Fruit fly (Drosophila melanogaster): ENCODE results near the gene primo-2.

Gene primo-2

DNA sequence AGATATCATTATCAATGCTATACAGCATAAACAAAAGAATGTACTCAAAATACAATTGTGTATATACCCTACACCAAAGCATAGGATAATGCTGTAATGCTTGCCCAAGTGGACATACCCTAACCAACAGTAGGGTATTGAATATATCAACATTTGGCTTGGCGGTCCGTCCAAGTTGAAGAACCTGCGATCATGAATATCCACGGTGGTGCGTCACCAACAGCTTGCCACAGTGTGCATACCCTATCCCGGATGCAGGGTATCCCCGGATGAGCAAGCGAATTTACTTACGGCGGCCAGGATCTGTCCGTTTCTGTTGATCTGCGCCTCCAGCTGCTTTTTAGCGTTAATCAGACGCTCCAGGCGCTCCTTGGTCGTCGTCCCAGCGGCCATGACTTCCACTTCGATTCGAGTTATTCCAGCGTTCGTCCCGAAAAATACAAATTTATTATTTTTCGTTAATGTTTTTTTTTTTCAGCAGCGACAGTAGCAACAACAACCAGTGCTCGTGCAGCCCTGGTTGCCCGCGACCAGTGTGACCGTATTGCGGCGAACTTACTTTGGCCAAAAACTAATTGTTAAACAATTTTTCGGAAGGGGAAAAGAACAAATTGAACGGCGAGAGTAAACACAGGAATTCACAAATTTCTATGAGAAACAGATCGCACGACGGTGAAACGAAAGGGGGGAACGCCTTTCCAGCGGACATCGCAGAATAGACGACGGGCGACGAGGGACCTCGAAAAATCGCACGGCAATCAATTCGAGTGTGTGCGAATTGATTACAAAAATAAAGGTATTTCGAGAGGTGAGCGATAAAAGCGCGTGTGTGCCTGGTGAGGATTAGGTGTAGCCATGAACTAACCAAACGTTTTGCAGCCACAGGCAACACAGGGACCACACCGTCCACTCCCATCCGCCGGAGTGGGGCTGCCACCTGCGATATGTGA, 35.2 kb downstream of the primo-2 start, which contains the start of the genes Lkb1 and CG9588 (continued):
- TF ChIP-seq CG4424 (GFP tag; optimal IDR thresholded peaks at IDR 0.05) (no peak), CG10654 (GFP tag; optimal IDR thresholded peaks at IDR 0.05) (peak; percentile 5), CG3726 (GFP tag; IDR thresholded peaks at IDR 0.05) (peak; percentile 64; the same call in 1 of the 3 replicates), gsb (GFP tag; IDR thresholded peaks at IDR 0.05) (peak; percentile 70), schlank (tag; optimal IDR thresholded peaks at IDR 0.05) (no peak), CG1792 (GFP tag; optimal IDR thresholded peaks at IDR 0.05) (no peak), CG17829 (tag; optimal IDR thresholded peaks at IDR 0.05) (no peak), CG32772 (GFP tag; IDR thresholded peaks at IDR 0.05) (peak; percentile 66), HmgZ (tag; optimal IDR thresholded peaks at IDR 0.05) (no peak), CG17912 (GFP tag; optimal IDR thresholded peaks at IDR 0.05) (no peak), Bgb (GFP tag; IDR thresholded peaks at IDR 0.05; ENCODE audit: partially characterized antibody) (no peak), ab (GFP tag; optimal IDR thresholded peaks at IDR 0.05) (no peak), Hr78 (GFP tag; optimal IDR thresholded peaks at IDR 0.05) (no peak), stc (GFP tag; IDR thresholded peaks at IDR 0.05) (no peak), Lim3 (GFP tag; IDR thresholded peaks at IDR 0.05) (no peak), yki (optimal IDR thresholded peaks at IDR 0.05) (no peak), CG12744 (GFP tag; optimal IDR thresholded peaks at IDR 0.05) (no peak), CG30020 (tag; optimal IDR thresholded peaks at IDR 0.05) (no peak), wdn (GFP tag; IDR thresholded peaks at IDR 0.05) (peak; percentile 67), CG7556 (GFP tag; optimal IDR thresholded peaks at IDR 0.05) (peak; percentile 28), CG17802 (tag; optimal IDR thresholded peaks at IDR 0.05) (no peak), zen2 (GFP tag; IDR thresholded peaks at IDR 0.05; ENCODE audit: partially characterized antibody) (no peak), CG11093 (GFP tag; IDR thresholded peaks at IDR 0.05) (peak; percentile 81; the same call in 2 of the 3 replicates), Bdp1 (GFP tag; optimal IDR thresholded peaks at IDR 0.05) (peak; percentile 49), ash1 (GFP tag; optimal IDR thresholded peaks at IDR 0.05) (no peak), CG13287 (GFP tag; IDR thresholded peaks at IDR 0.05; ENCODE audit: partially characterized antibody) (peak; percentile 45; the same call in 1 of the 2 replicates), dmrt11E (tag; optimal IDR thresholded peaks at IDR 0.05) (peak; percentile 30), CG2129 (GFP tag; IDR thresholded peaks at IDR 0.05; ENCODE audit: partially characterized antibody) (no peak), bab2 (GFP tag; optimal IDR thresholded peaks at IDR 0.05) (peak; percentile 55), odd (GFP tag; optimal IDR thresholded peaks at IDR 0.05) (no peak), Nf-YB (GFP tag; optimal IDR thresholded peaks at IDR 0.05) (no peak), da (GFP tag; optimal IDR thresholded peaks at IDR 0.05) (no peak), CG12104 (GFP tag; optimal IDR thresholded peaks at IDR 0.05) (no peak), nerfin-2 (GFP tag; IDR thresholded peaks at IDR 0.05; ENCODE audit: partially characterized antibody) (no peak), fd102C (GFP tag; optimal IDR thresholded peaks at IDR 0.05) (no peak), CG1233 (GFP tag; optimal IDR thresholded peaks at IDR 0.05) (peak; percentile 32), Awh (GFP tag; IDR thresholded peaks at IDR 0.05) (peak; percentile 85), Abd-B (GFP tag; optimal IDR thresholded peaks at IDR 0.05) (peak; percentile 55), tio (GFP tag; optimal IDR thresholded peaks at IDR 0.05) (no peak), CG4360 (GFP tag; IDR thresholded peaks at IDR 0.05) (peak; percentile 95), sisA (GFP tag; IDR thresholded peaks at IDR 0.05) (peak; percentile 87), CG9932 (GFP tag; IDR thresholded peaks at IDR 0.05) (peak; percentile 73), Mes4 (GFP tag; optimal IDR thresholded peaks at IDR 0.05) (no peak), sna (GFP tag; IDR thresholded peaks at IDR 0.05; ENCODE audit: partially characterized antibody) (no peak), tup (GFP tag; optimal IDR thresholded peaks at IDR 0.05) (peak; percentile 3), ERR (GFP tag; optimal IDR thresholded peaks at IDR 0.05) (peak; percentile 17), CG7372 (GFP tag; IDR thresholded peaks at IDR 0.05) (peak; percentile 66), HLH4C (GFP tag; IDR thresholded peaks at IDR 0.05; ENCODE audit: partially characterized antibody) (no peak), repo (GFP tag; optimal IDR thresholded peaks at IDR 0.05) (no peak)

Measured in whole organism, embryonic.